Worm (Caenorhabditis elegans) whole organism, early embryonic: ENCODE data around the gene str-55.

ENCODE experiments used
- B0310.2 ChIP-seq: sonication (generic microtip); optimal IDR thresholded peaks from 2 replicates; lab custom pipeline; 2016; ENCODE audit warnings: mild to moderate bottlenecking, missing genetic modification characterization, missing compliant biosample characterization
- F13C5.2 ChIP-seq: sonication (generic microtip); optimal IDR thresholded peaks from 2 replicates; lab custom pipeline; 2017; ENCODE audit warnings: mild to moderate bottlenecking, missing genetic modification characterization, inconsistent platforms, missing compliant biosample characterization
- aly-1 ChIP-seq: sonication (generic microtip); optimal IDR thresholded peaks from 2 replicates; lab custom pipeline; 2016; ENCODE audit warnings: missing genetic modification characterization, missing compliant biosample characterization
- ama-1 ChIP-seq: fragments of 150-350 bp; optimal IDR thresholded peaks from 2 replicates; lab custom pipeline; 2014
- ceh-13 ChIP-seq: fragments of 200-800 bp; sonication (Bioruptor generic); optimal IDR thresholded peaks from 2 replicates; lab custom pipeline; 2018; ENCODE audit warnings: mild to moderate bottlenecking, missing genetic modification characterization, missing compliant biosample characterization
- ceh-36 ChIP-seq: sonication (generic microtip); optimal IDR thresholded peaks from 2 replicates; lab custom pipeline; 2016; ENCODE audit warnings: missing genetic modification characterization, inconsistent platforms, missing compliant biosample characterization
- ets-7 ChIP-seq: sonication (generic microtip); optimal IDR thresholded peaks from 2 replicates; lab custom pipeline; 2016; ENCODE audit warnings: missing genotype, missing genetic modification characterization, missing compliant biosample characterization
- flt-1 ChIP-seq: fragments of 200-800 bp; sonication (Bioruptor generic); IDR thresholded peaks from 2 replicates; pipeline ENCODE4 v1.3.6; 2022; ENCODE audit warnings: missing genetic modification characterization, missing compliant biosample characterization
- hmbx-1 ChIP-seq: sonication (generic microtip); optimal IDR thresholded peaks from 2 replicates; lab custom pipeline; 2016; ENCODE audit warnings: mild to moderate bottlenecking, missing genetic modification characterization, missing compliant biosample characterization
- hmg-4 ChIP-seq: fragments of 200-800 bp; sonication (Bioruptor generic); optimal IDR thresholded peaks from 2 replicates; lab custom pipeline; 2018; ENCODE audit warnings: mild to moderate bottlenecking, missing genetic modification characterization, missing compliant biosample characterization
- hnd-1 ChIP-seq: sonication (generic microtip); optimal IDR thresholded peaks from 2 replicates; lab custom pipeline; 2016; ENCODE audit warnings: missing genetic modification characterization, missing compliant biosample characterization
- pes-1 ChIP-seq: fragments of 200-800 bp; sonication (Bioruptor generic); IDR thresholded peaks from 2 replicates; pipeline ENCODE4 v1.3.6; 2022; ENCODE audit warnings: missing genetic modification reagents, missing genetic modification characterization, missing compliant biosample characterization
- scrt-1 ChIP-seq: fragments of 200-800 bp; sonication (Bioruptor generic); IDR thresholded peaks from 2 replicates; pipeline ENCODE4 v1.3.6; 2022; ENCODE audit warnings: missing genetic modification characterization, missing compliant biosample characterization
- sea-1 ChIP-seq: fragments of 200-800 bp; sonication (Bioruptor generic); conservative IDR thresholded peaks from 2 replicates; pipeline ENCODE4 v1.3.6; 2022; ENCODE audit warnings: missing genetic modification characterization, missing compliant biosample characterization
- tbx-11 ChIP-seq: fragments of 200-800 bp; sonication (Bioruptor generic); IDR thresholded peaks from 2 replicates; pipeline ENCODE4 v1.3.6; 2022; ENCODE audit warnings: missing genetic modification characterization, missing compliant biosample characterization
- tbx-37 ChIP-seq: fragments of 200-800 bp; sonication (Bioruptor generic); conservative IDR thresholded peaks from 2 replicates; pipeline ENCODE4 v1.3.6; 2022; ENCODE audit warnings: missing genetic modification reagents, missing genetic modification characterization, missing compliant biosample characterization
- tra-4 ChIP-seq: sonication (generic microtip); optimal IDR thresholded peaks from 2 replicates; lab custom pipeline; 2017; ENCODE audit warnings: missing genetic modification characterization, missing compliant biosample characterization

Gene str-55

DNA sequence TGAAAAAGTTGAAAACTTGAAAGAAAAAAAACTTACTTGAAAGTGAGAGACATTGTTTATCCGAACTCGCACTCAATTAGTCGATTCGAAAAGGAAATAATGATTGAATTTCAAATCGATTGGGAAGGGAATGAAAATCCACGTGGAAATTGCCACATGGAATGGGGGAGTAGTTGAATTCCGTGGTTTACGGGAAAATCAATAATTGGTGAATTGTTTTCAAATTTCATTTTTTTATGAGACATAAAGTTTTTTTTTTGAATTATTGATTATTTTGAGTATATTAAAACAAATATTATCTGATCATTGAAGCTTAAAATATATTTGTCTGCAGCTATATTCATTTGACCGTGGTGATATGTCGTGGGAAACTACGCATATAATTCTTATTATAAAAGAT is 39.1 kb downstream of the str-55 start, which contains the start of gene F13A7.1:
Gene F13A7.1 (minus strand): TSS at position 101 of the 400 bp plus-strand sequence.
- TF ChIP-seq ceh-36 (tag; lab: Kevin White, UChicago) (no peak), tbx-37 (GFP tag; lab: Robert Waterston, UW) (no peak), ets-7 (tag; lab: Kevin White, UChicago) (no peak), sea-1 (no peak), aly-1 (tag; lab: Kevin White, UChicago) (no peak), B0310.2 (tag; lab: Kevin White, UChicago) (no peak)

DNA sequence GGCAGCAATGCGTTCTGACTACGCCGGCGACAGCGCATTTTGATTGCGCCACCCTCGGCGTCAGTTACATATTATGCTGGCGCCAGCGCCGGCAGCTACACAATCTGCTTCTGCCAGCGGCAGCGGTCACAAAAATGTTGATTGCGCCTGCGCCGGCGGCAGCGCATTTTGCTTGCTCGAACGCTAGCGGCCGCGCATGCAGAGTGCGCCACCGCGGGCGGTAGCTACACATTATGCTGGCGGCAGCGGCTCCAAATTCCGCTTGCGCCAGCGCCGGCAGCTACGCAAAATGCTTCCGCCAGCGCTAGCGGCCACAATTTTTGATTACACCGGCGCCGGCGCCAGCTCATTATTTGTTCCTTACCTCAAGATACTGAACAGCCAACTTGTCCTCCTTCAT is 39.7 kb downstream of the str-55 start:
- TF ChIP-seq hmg-4 (no peak), tbx-11 (GFP tag; lab: Robert Waterston, UW) (no peak), scrt-1 (GFP tag; lab: Robert Waterston, UW) (no peak), F13C5.2 (tag; lab: Kevin White, UChicago) (no peak), pes-1 (GFP tag; lab: Robert Waterston, UW) (no peak), sea-1 (no peak), flt-1 (no peak), ceh-36 (tag; lab: Kevin White, UChicago) (no peak), tra-4 (tag; lab: Kevin White, UChicago) (no peak), hmbx-1 (tag; lab: Kevin White, UChicago) (no peak), ama-1 (no peak), hnd-1 (tag; lab: Kevin White, UChicago) (no peak), ets-7 (tag; lab: Kevin White, UChicago) (no peak), ceh-13 (GFP tag; lab: Kevin White, UChicago) (no peak), tbx-37 (GFP tag; lab: Robert Waterston, UW) (no peak), B0310.2 (tag; lab: Kevin White, UChicago) (no peak), aly-1 (tag; lab: Kevin White, UChicago) (no peak)

DNA sequence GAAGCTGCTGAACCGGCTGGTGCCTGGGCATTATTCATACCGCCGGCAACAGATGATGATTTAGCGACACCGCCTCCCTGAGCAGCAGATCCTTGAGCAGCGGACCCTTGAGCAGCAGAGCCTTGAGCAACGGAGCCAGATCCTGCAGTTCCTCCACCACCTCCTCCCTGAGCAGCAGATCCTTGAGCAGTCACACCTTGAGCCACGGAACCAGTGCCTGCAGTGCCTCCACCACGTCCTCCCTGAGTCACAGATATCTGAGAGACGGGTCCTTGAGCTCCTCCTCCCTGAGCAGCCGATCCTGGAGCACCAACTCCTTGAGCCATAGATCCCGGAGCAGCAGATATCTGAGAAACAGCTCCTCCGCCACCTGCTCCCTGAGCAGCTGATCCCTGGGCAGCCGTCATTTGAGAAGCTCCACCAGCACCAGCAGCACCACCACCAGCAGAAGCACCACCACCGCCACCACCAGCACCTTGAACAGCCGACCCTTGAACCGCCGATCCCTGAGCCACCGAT is 40.4 kb downstream of the str-55 start:
- TF ChIP-seq flt-1 (no peak), tbx-37 (GFP tag; lab: Robert Waterston, UW) (no peak), scrt-1 (GFP tag; lab: Robert Waterston, UW) (no peak), ceh-13 (GFP tag; lab: Kevin White, UChicago) (no peak), F13C5.2 (tag; lab: Kevin White, UChicago) (no peak), B0310.2 (tag; lab: Kevin White, UChicago) (no peak), ets-7 (tag; lab: Kevin White, UChicago) (no peak), tbx-11 (GFP tag; lab: Robert Waterston, UW) (no peak), ceh-36 (tag; lab: Kevin White, UChicago) (no peak), hmg-4 (no peak), aly-1 (tag; lab: Kevin White, UChicago) (no peak), sea-1 (no peak), pes-1 (GFP tag; lab: Robert Waterston, UW) (no peak), hmbx-1 (tag; lab: Kevin White, UChicago) (no peak), ama-1 (no peak), tra-4 (tag; lab: Kevin White, UChicago) (no peak), hnd-1 (tag; lab: Kevin White, UChicago) (no peak)

DNA sequence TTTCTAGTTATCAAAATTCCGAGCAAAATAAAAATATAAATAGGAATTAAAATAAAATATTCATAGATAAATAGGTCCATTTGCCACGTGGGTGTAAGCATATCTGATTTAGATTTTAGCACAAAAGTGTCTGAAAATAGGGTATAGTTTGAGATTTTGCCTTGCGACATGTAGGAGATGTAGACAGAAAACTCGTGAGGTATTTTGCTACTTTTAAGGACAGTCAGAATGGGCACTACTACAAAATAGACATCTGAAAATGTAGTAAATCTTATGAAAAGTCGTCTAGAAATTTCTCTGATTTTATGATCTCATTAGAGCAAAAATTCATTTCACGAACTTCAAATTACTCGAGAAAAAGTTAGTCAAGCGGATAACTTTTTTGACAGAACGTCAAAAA is 42.2 kb downstream of the str-55 start, which contains the start of gene srv-34:
Gene srv-34 (minus strand): TSS at position 101 of the 400 bp plus-strand sequence.
- no peak for TF ChIP-seq ceh-13 (GFP tag; lab: Kevin White, UChicago)
- no peak for TF ChIP-seq flt-1
- no peak for TF ChIP-seq tbx-37 (GFP tag; lab: Robert Waterston, UW)
- TF ChIP-seq aly-1 (tag; lab: Kevin White, UChicago): no peak

DNA sequence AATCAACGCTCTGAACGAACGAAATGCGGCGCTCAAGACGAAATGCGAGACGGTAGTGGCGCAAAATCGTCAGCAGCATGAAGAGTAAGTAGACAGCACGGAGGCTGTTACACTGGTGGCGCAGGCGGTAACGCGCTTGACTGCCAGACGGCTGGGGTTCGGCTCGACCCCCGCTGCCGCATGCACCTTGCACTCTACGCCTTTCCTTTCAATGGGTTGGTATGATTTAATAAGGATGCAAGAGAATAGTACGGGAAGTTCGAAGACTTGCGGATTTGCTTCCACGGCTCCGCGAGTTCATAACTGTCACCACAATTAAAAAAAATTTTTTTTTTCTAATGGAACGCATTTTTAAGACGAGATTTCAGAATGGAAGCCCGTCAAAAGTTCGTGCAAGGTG is 46.9 kb downstream of the str-55 start:
- TF ChIP-seq pes-1 (GFP tag; lab: Robert Waterston, UW) (peak; percentile 84), ceh-13 (GFP tag; lab: Kevin White, UChicago) (peak; percentile 43), scrt-1 (GFP tag; lab: Robert Waterston, UW) (peak; percentile 90), ets-7 (tag; lab: Kevin White, UChicago) (peak; percentile 39), F13C5.2 (tag; lab: Kevin White, UChicago) (peak; percentile 76), tbx-11 (GFP tag; lab: Robert Waterston, UW) (peak; percentile 70), hmbx-1 (tag; lab: Kevin White, UChicago) (no peak), ama-1 (no peak), tbx-37 (GFP tag; lab: Robert Waterston, UW) (peak; percentile 52; the same call in 1 of the 2 replicates), sea-1 (peak; percentile 75), hnd-1 (tag; lab: Kevin White, UChicago) (peak; percentile 50), flt-1 (peak; percentile 78), tra-4 (tag; lab: Kevin White, UChicago) (peak; percentile 61), ceh-36 (tag; lab: Kevin White, UChicago) (peak; percentile 76), hmg-4 (peak; percentile 75), aly-1 (tag; lab: Kevin White, UChicago) (peak; percentile 89), B0310.2 (tag; lab: Kevin White, UChicago) (peak; percentile 57)

DNA sequence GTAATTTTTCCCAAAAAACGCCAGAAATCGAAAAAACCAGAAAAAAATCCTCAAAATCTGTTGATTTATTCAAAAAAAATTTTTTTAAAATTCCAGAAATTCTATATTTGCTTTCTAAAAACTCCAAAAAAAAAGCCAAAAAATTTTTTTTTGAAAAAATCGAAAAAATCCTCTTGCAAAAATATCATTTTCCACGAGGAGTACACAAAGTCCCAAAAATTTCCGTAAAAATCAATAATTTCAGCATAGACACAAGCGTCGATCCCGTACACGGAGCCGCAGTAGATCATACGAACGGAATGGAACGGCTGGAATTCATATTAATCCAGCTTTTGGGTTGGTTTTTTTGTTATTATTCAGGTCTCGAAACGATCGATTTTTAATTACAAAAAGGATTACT is 48.8 kb downstream of the str-55 start:
- TF ChIP-seq hmbx-1 (tag; lab: Kevin White, UChicago): no peak
- no peak for TF ChIP-seq sea-1

DNA sequence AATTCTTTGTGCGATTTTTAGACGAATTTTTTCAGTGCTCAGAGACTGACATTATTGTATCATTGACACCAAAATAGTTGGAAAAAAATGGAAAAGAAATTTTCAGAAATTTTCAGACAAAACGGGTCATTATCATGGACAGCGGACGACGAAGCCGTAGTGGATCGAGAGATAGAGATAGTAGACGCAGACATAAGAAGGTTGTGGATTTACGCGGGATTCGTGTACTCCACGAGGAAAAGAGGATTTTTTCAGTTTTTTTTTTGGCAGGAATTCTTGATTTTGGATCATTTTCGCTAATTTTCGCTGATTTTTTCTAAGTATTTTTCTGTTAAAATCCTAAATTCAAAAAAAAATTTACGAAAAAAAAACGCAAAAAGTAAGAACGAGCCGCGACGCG is 49.3 kb downstream of the str-55 start, which contains the start of gene W08G11.3:
Gene W08G11.3 (plus strand): TSS at position 107 of the 400 bp plus-strand sequence.
- TF ChIP-seq tbx-37 (GFP tag; lab: Robert Waterston, UW) (no peak), ama-1 (peak; percentile 56)
